Worm (Caenorhabditis elegans): ENCODE measurements around the gene dli-1.

ce11 chrIV:13090967-13091366, 7.6 kb downstream of the dli-1 start, which contains the start of gene col-132:
- TF ChIP-seq fkh-10 (GFP tag; optimal IDR thresholded peaks at IDR 0.05) (no peak), mdl-1 (tag; optimal IDR thresholded peaks at IDR 0.05) (no peak), spr-1 (tag; optimal IDR thresholded peaks at IDR 0.05) (no peak), ceh-82 (tag; optimal IDR thresholded peaks at IDR 0.05) (no peak), lsy-2 (tag; optimal IDR thresholded peaks at IDR 0.05) (no peak)

Measured in whole organism, L4 larva.